Worm (Caenorhabditis elegans) whole organism, L4 larva: Measurements from ENCODE around the gene F26F12.2.

Experiments used
- aha-1 ChIP-seq: fragments of 150-350 bp; peaks from one replicate; lab custom pipeline; 2014; ENCODE audit warnings: missing biosample characterization, missing genetic modification characterization
- aly-2 ChIP-seq: sonication (generic microtip); optimal IDR thresholded peaks from 2 replicates; lab custom pipeline; 2018; ENCODE audit warnings: missing biosample characterization, missing genetic modification characterization
- ceh-82 ChIP-seq: sonication (generic microtip); optimal IDR thresholded peaks from 2 replicates; lab custom pipeline; 2017; ENCODE audit warnings: missing biosample characterization, missing genetic modification characterization
- cey-2 ChIP-seq: sonication (generic microtip); optimal IDR thresholded peaks from 3 replicates; lab custom pipeline; 2017; ENCODE audit warnings: missing genetic modification characterization, mild to moderate bottlenecking, missing compliant biosample characterization, antibody characterized with exemption, borderline replicate concordance; ENCODE audit not compliant: insufficient read depth
- ctbp-1 ChIP-seq: fragments of 200-800 bp; sonication (Bioruptor generic); IDR thresholded peaks from 2 replicates; pipeline ENCODE4 v1.3.6; 2022; ENCODE audit warnings: missing genetic modification reagents, missing genetic modification characterization, missing compliant biosample characterization
- egl-43 ChIP-seq: fragments of 200-800 bp; sonication (Bioruptor generic); IDR thresholded peaks from 2 replicates; pipeline ENCODE4 v1.3.6; 2022; ENCODE audit warnings: missing genetic modification reagents, missing genetic modification characterization, missing compliant biosample characterization
- fos-1 ChIP-seq: fragments of 150-350 bp; optimal IDR thresholded peaks from 2 replicates; lab custom pipeline; 2014; ENCODE audit warnings: missing biosample characterization, missing genetic modification characterization
- lir-3 ChIP-seq: sonication (generic microtip); optimal IDR thresholded peaks from 2 replicates; lab custom pipeline; 2016; ENCODE audit warnings: mild to moderate bottlenecking, missing genetic modification characterization, missing compliant biosample characterization
- mep-1 ChIP-seq: fragments of 150-350 bp; sonication (generic microtip); optimal IDR thresholded peaks from 3 replicates; lab custom pipeline; 2014; ENCODE audit warnings: missing biosample characterization, missing genetic modification characterization
- pha-4 ChIP-seq, 2 experiments: fragments of 150-350 bp in 1 of 2; fragments of 200-800 bp in 1 of 2; sonication (Bioruptor generic) in 1 of 2; IDR thresholded peaks in 1 of 2; optimal IDR thresholded peaks in 1 of 2; 2 replicates each; pipeline versions ENCODE4 v1.3.6 to Lab custom; 2014 to 2022; ENCODE audit warnings: missing genetic modification characterization in 2 of 2, missing genetic modification reagents in 2 of 2, missing biosample characterization in 1 of 2, missing compliant biosample characterization in 1 of 2
- zag-1 ChIP-seq: fragments of 150-350 bp; optimal IDR thresholded peaks from 2 replicates; lab custom pipeline; 2014; ENCODE audit warnings: missing biosample characterization, missing genetic modification characterization

ce11 chrV:5876966-5877365, 38.6 kb upstream of the F26F12.2 start:
- TF ChIP-seq aha-1 (tag; lab: Kevin White, UChicago): peak; percentile 27
- no peak for TF ChIP-seq aly-2 (tag; lab: Kevin White, UChicago)
- TF ChIP-seq egl-43: no peak
- no peak for TF ChIP-seq pha-4 (GFP tag; IDR thresholded peaks at IDR 0.05; lab: Robert Waterston, UW)
- TF ChIP-seq pha-4 (tag; optimal IDR thresholded peaks at IDR 0.05; lab: Kevin White, UChicago): no peak
- TF ChIP-seq zag-1 (tag; lab: Kevin White, UChicago): no peak
- TF ChIP-seq mep-1: no peak
- no peak for TF ChIP-seq lir-3 (tag; lab: Kevin White, UChicago)
- no peak for TF ChIP-seq ceh-82 (tag; lab: Kevin White, UChicago)
- no peak for TF ChIP-seq cey-2 (tag; lab: Kevin White, UChicago)
- no peak for TF ChIP-seq fos-1 (tag; lab: Kevin White, UChicago)
- TF ChIP-seq ctbp-1 (GFP tag; lab: Robert Waterston, UW): no peak
